Worm (Caenorhabditis elegans) whole organism, L3 larva: ENCODE results near the gene srw-43.

ENCODE experiments used
- R02D3.7 ChIP-seq: fragments of 150-350 bp; optimal IDR thresholded peaks from 2 replicates; lab custom pipeline; 2014; ENCODE audit warnings: missing biosample characterization, missing genetic modification characterization
- ZK546.5 ChIP-seq: sonication (generic microtip); optimal IDR thresholded peaks from 2 replicates; lab custom pipeline; 2017; ENCODE audit warnings: missing biosample characterization, missing genetic modification characterization
- aly-2 ChIP-seq: fragments of 150-350 bp; optimal IDR thresholded peaks from 2 replicates; lab custom pipeline; 2014; ENCODE audit warnings: missing biosample characterization, missing genetic modification characterization
- ama-1 ChIP-seq: fragments of 150-350 bp; optimal IDR thresholded peaks from 2 replicates; lab custom pipeline; 2018
- ceh-16 ChIP-seq: sonication (generic microtip); optimal IDR thresholded peaks from 2 replicates; lab custom pipeline; 2017; ENCODE audit warnings: missing biosample characterization, missing genetic modification characterization
- ceh-28 ChIP-seq: fragments of 150-350 bp; optimal IDR thresholded peaks from 2 replicates; lab custom pipeline; 2014; ENCODE audit warnings: missing biosample characterization, missing genetic modification reagents, missing genetic modification characterization
- daf-12 ChIP-seq: fragments of 150-350 bp; optimal IDR thresholded peaks from 2 replicates; lab custom pipeline; 2014; ENCODE audit warnings: missing biosample characterization, missing genetic modification reagents, missing genetic modification characterization
- elt-3 ChIP-seq, 3 experiments: fragments of 150-350 bp in 1 of 3; sonication (generic microtip) in 2 of 3; optimal IDR thresholded peaks; 2 replicates in 2 of 3; 4 replicates in 1 of 3; lab custom pipeline; 2014 to 2017; ENCODE audit warnings: missing biosample characterization in 3 of 3, missing genetic modification characterization in 3 of 3
- eor-1 ChIP-seq, 2 experiments: fragments of 150-350 bp; optimal IDR thresholded peaks; 2 replicates each; lab custom pipeline; 2014 to 2018; ENCODE audit warnings: missing biosample characterization in 2 of 2, missing genetic modification characterization in 2 of 2
- fkh-10 ChIP-seq: sonication (generic microtip); optimal IDR thresholded peaks from 2 replicates; lab custom pipeline; 2017; ENCODE audit warnings: missing biosample characterization, missing genetic modification reagents, missing genetic modification characterization
- fos-1 ChIP-seq: fragments of 150-350 bp; optimal IDR thresholded peaks from 2 replicates; lab custom pipeline; 2014; ENCODE audit warnings: missing biosample characterization, missing genetic modification characterization
- jun-1 ChIP-seq: fragments of 150-350 bp; optimal IDR thresholded peaks from 2 replicates; lab custom pipeline; 2014; ENCODE audit warnings: missing biosample characterization, missing genetic modification reagents, missing genetic modification characterization
- lin-15B ChIP-seq: fragments of 150-350 bp; optimal IDR thresholded peaks from 2 replicates; lab custom pipeline; 2014; ENCODE audit warnings: missing biosample characterization, missing genetic modification characterization
- lsy-12 ChIP-seq: sonication (generic microtip); optimal IDR thresholded peaks from 2 replicates; lab custom pipeline; 2016; ENCODE audit warnings: mild to moderate bottlenecking, missing genetic modification characterization, missing compliant biosample characterization
- mdl-1 ChIP-seq: fragments of 150-350 bp; optimal IDR thresholded peaks from 2 replicates; lab custom pipeline; 2014; ENCODE audit warnings: missing biosample characterization, missing genetic modification characterization
- mml-1 ChIP-seq: fragments of 150-350 bp; sonication (generic microtip); optimal IDR thresholded peaks from 3 replicates; lab custom pipeline; 2014; ENCODE audit warnings: missing biosample characterization, missing genetic modification characterization
- nfya-1 ChIP-seq: sonication (generic microtip); optimal IDR thresholded peaks from 2 replicates; lab custom pipeline; 2017; ENCODE audit warnings: missing genetic modification characterization, mild to moderate bottlenecking, missing compliant biosample characterization, antibody characterized with exemption, moderate library complexity; ENCODE audit not compliant: insufficient read depth
- nhr-11 ChIP-seq: fragments of 150-350 bp; optimal IDR thresholded peaks from 2 replicates; lab custom pipeline; 2014; ENCODE audit warnings: missing biosample characterization, missing genetic modification characterization
- nhr-12 ChIP-seq: fragments of 150-350 bp; optimal IDR thresholded peaks from 2 replicates; lab custom pipeline; 2014; ENCODE audit warnings: missing biosample characterization, missing genetic modification characterization
- nhr-23 ChIP-seq: fragments of 150-350 bp; optimal IDR thresholded peaks from 2 replicates; lab custom pipeline; 2014; ENCODE audit warnings: missing biosample characterization, missing genetic modification reagents, missing genetic modification characterization
- nhr-237 ChIP-seq: fragments of 150-350 bp; optimal IDR thresholded peaks from 2 replicates; lab custom pipeline; 2014; ENCODE audit warnings: missing biosample characterization, missing genetic modification characterization
- nhr-25 ChIP-seq: sonication (generic microtip); optimal IDR thresholded peaks from 2 replicates; lab custom pipeline; 2017; ENCODE audit warnings: missing biosample characterization, missing genetic modification characterization
- nhr-28 ChIP-seq: fragments of 150-350 bp; optimal IDR thresholded peaks from 2 replicates; lab custom pipeline; 2014; ENCODE audit warnings: missing biosample characterization, missing genetic modification characterization
- nhr-43 ChIP-seq: sonication (generic microtip); optimal IDR thresholded peaks from 2 replicates; lab custom pipeline; 2016; ENCODE audit warnings: mild to moderate bottlenecking, missing genetic modification characterization, missing compliant biosample characterization; ENCODE audit not compliant: poor library complexity, severe bottlenecking
- nhr-67 ChIP-seq: fragments of 150-350 bp; optimal IDR thresholded peaks from 2 replicates; lab custom pipeline; 2014; ENCODE audit warnings: missing biosample characterization, missing genetic modification characterization
- nhr-76 ChIP-seq: fragments of 150-350 bp; sonication (generic microtip); optimal IDR thresholded peaks from 5 replicates; lab custom pipeline; 2014; ENCODE audit warnings: missing biosample characterization, missing genetic modification characterization
- pha-4 ChIP-seq: fragments of 150-350 bp; optimal IDR thresholded peaks from 2 replicates; lab custom pipeline; 2014; ENCODE audit warnings: missing biosample characterization, missing genetic modification reagents, missing genetic modification characterization
- pqm-1 ChIP-seq: fragments of 150-350 bp; optimal IDR thresholded peaks from 2 replicates; lab custom pipeline; 2017; ENCODE audit warnings: missing biosample characterization, missing genetic modification characterization, inconsistent platforms
- sea-2 ChIP-seq: fragments of 150-350 bp; sonication (generic microtip); optimal IDR thresholded peaks from 4 replicates; lab custom pipeline; 2014; ENCODE audit warnings: missing biosample characterization, missing genetic modification reagents, missing genetic modification characterization
- snpc-4 ChIP-seq: fragments of 150-350 bp; optimal IDR thresholded peaks from 2 replicates; lab custom pipeline; 2014; ENCODE audit warnings: missing biosample characterization, missing genetic modification characterization
- tbx-2 ChIP-seq: sonication (generic microtip); optimal IDR thresholded peaks from 2 replicates; lab custom pipeline; 2016; ENCODE audit warnings: mild to moderate bottlenecking, missing genetic modification characterization, missing compliant biosample characterization
- unc-39 ChIP-seq: sonication (generic microtip); optimal IDR thresholded peaks from 4 replicates; lab custom pipeline; 2017; ENCODE audit warnings: missing biosample characterization, missing genetic modification characterization
- zag-1 ChIP-seq: fragments of 150-350 bp; optimal IDR thresholded peaks from 2 replicates; lab custom pipeline; 2014; ENCODE audit warnings: missing biosample characterization, missing genetic modification characterization

The srw-43 gene

ce11 chrV:16692988-16693387, 7.2 kb downstream of the srw-43 start:
- TF ChIP-seq pqm-1 (tag; lab: Kevin White, UChicago) (no peak), nfya-1 (tag; lab: Kevin White, UChicago) (no peak)

DNA sequence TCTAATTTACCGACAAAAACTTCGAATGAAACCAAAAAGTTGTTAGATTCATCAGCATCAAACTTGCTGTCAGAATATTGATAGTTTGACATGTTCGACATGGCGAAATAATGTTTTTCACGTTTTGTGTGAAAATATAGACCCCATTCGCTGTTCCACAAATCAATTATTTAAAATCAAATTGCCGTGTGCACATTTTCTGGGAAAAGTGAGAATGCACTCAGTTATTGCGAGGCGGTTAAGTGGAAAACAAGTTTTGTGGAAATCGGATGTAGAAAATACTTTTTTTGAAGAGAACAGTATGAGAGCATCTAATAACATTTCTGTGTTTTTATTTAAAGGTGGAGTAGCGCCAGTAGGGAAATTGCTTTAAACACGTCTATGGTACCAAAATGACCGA, 7.9 kb downstream of the srw-43 start, which contains the start of gene srw-42:
TSS of gene srw-42 (minus strand) at position 101 of the 400 bp plus-strand sequence.
- TF ChIP-seq fkh-10 (GFP tag; lab: Kevin White, UChicago): no peak
- no peak for TF ChIP-seq fos-1 (tag; lab: Kevin White, UChicago)

DNA sequence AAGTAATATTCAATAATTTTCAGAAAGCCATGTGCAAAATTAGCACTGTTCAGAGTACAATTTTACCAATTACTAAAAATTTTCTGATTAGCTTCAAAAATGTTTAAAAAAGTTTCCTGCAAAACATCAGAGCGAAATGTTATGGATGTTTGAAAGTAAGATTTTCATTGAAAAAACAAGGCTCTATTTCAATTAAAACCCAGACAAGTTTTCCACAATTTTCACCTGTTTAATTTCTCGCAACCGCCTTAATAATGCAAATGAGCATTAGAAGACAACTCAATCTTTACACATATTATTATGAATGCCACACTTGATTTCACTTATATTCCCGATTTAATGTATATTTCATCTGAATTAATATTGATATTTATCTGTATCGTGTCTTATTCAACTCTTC, 8.7 kb downstream of the srw-43 start, which contains the start of gene srz-101:
TSS of gene srz-101 (plus strand) at position 301 of the 400 bp plus-strand sequence.
- TF ChIP-seq zag-1 (tag; lab: Kevin White, UChicago) (no peak), nhr-12 (tag; lab: Kevin White, UChicago) (no peak), fkh-10 (GFP tag; lab: Kevin White, UChicago) (no peak)

DNA sequence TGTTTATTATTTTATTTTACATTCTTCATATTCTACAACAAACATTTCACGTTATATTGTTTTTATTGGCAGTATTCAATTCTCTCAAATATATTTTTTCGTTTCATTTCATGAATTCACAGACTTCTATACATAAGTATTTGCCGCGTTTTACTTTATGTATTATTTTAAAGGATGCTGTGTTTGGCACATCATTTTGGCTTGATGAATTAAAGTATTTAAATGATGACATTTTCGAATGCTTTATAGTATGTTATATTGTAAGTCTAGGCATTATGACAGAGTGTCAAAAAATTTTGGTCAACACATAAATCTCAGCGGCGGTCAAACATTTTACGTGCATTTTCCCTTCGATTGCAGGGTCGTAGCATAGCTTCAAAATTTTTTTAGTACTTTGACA, 9.7 kb downstream of the srw-43 start:
- TF ChIP-seq eor-1 (tag; optimal IDR thresholded peaks at IDR 0.05; lab: Kevin White, UChicago) (no peak), nhr-237 (no peak), ama-1 (no peak), ZK546.5 (tag; lab: Kevin White, UChicago) (no peak), nhr-11 (tag; lab: Kevin White, UChicago) (no peak), nhr-43 (tag; lab: Kevin White, UChicago) (no peak), lsy-12 (tag; lab: Kevin White, UChicago) (no peak), snpc-4 (tag; lab: Kevin White, UChicago) (no peak), nhr-76 (tag; lab: Kevin White, UChicago) (no peak), ceh-28 (tag; lab: Kevin White, UChicago) (no peak), daf-12 (no peak), pha-4 (tag; lab: Kevin White, UChicago) (no peak), unc-39 (no peak)

DNA sequence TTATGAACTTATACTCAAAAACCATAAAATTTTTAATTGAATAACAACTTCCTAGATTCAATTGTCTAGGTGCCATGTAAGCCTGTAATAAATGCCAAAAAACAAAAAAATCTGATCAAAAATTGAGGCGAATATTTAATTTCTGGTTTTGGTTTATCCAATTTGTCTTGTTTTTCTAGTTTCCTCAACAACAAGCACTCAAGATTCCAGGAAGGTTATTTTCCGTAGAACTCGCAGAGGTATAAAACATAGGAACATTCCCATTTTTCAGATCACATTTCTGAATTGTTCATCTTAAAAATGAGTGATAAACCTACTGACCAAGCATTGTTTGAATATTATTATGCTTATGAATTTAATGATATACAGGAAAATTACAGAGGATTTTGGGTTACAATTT, 11.4 kb downstream of the srw-43 start, which contains the start of gene srw-41:
TSS of gene srw-41 (plus strand) at position 301 of the 400 bp plus-strand sequence.
- no peak for TF ChIP-seq nhr-25

ce11 chrV:16699752-16700259, 14.0 kb downstream of the srw-43 start, which contains the start of gene Y70C5C.1:
TSS of gene Y70C5C.1 (plus strand) at chrV:16700209.
- no peak for TF ChIP-seq nhr-67 (tag; lab: Kevin White, UChicago)
- no peak for TF ChIP-seq eor-1 (tag; optimal IDR thresholded peaks at IDR 0.05; lab: Kevin White, UChicago)
- no peak for TF ChIP-seq aly-2
- TF ChIP-seq pqm-1 (tag; lab: Kevin White, UChicago): no peak
- no peak for TF ChIP-seq nhr-76 (tag; lab: Kevin White, UChicago)
- TF ChIP-seq lin-15B (tag; lab: Kevin White, UChicago): no peak
- TF ChIP-seq mml-1: no peak
- no peak for TF ChIP-seq R02D3.7 (tag; lab: Kevin White, UChicago)
- TF ChIP-seq mdl-1 (tag; lab: Kevin White, UChicago): no peak
- TF ChIP-seq sea-2 (GFP tag; lab: Kevin White, UChicago): no peak
- no peak for TF ChIP-seq ceh-28 (tag; lab: Kevin White, UChicago)
- no peak for TF ChIP-seq jun-1 (tag; lab: Kevin White, UChicago)
- no peak for TF ChIP-seq ceh-16 (tag; lab: Kevin White, UChicago)
- TF ChIP-seq tbx-2 (tag; lab: Kevin White, UChicago): no peak
- no peak for TF ChIP-seq snpc-4 (tag; lab: Kevin White, UChicago)
- no peak for TF ChIP-seq elt-3 (tag; optimal IDR thresholded peaks at IDR 0.05; lab: Kevin White, UChicago)
- TF ChIP-seq nhr-23 (tag; lab: Kevin White, UChicago): no peak
- TF ChIP-seq nhr-28 (tag; lab: Kevin White, UChicago): no peak
